Fruit fly (Drosophila melanogaster): Measurements from ENCODE around the gene CG18048.

CG18048 gene

dm6 chr3R:6380129-6380528, 34.2 kb downstream of the CG18048 start, which contains the start of the genes CG1024 and TfIIFalpha (continued):
- TF ChIP-seq MTF-1 (GFP tag; optimal IDR thresholded peaks at IDR 0.05; ENCODE audit: borderline replicate concordance) (no peak), shn (GFP tag; optimal IDR thresholded peaks at IDR 0.05) (no peak), amos (GFP tag; IDR thresholded peaks at IDR 0.05; ENCODE audit: partially characterized antibody) (peak; percentile 76), CG10959 (GFP tag; IDR thresholded peaks at IDR 0.05) (no peak), ftz-f1 (GFP tag; optimal IDR thresholded peaks at IDR 0.05) (no peak), hbn (GFP tag; IDR thresholded peaks at IDR 0.05; ENCODE audit: partially characterized antibody) (peak; percentile 91), CoRest (tag; optimal IDR thresholded peaks at IDR 0.05) (peak; percentile 24), sens (GFP tag) (peak; percentile 82), CG3838 (GFP tag; optimal IDR thresholded peaks at IDR 0.05) (no peak), CG31365 (tag; optimal IDR thresholded peaks at IDR 0.05) (no peak), hth (optimal IDR thresholded peaks at IDR 0.05) (no peak), CrebB (tag; optimal IDR thresholded peaks at IDR 0.05) (no peak), ap (GFP tag; IDR thresholded peaks at IDR 0.05) (no peak), stc (GFP tag; IDR thresholded peaks at IDR 0.05) (no peak), CG34224 (GFP tag; IDR thresholded peaks at IDR 0.05; ENCODE audit: partially characterized antibody) (peak; percentile 96), sens-2 (GFP tag; IDR thresholded peaks at IDR 0.05) (no peak), maf-S (GFP tag; optimal IDR thresholded peaks at IDR 0.05) (no peak), HLH3B (GFP tag; IDR thresholded peaks at IDR 0.05) (no peak), p53 (GFP tag; optimal IDR thresholded peaks at IDR 0.05) (no peak), trem (tag; optimal IDR thresholded peaks at IDR 0.05) (peak; percentile 70), Mrtf (GFP tag; IDR thresholded peaks at IDR 0.05) (no peak), sisA (GFP tag; IDR thresholded peaks at IDR 0.05) (no peak), org-1 (GFP tag; optimal IDR thresholded peaks at IDR 0.05) (no peak), CG18011 (GFP tag; optimal IDR thresholded peaks at IDR 0.05) (no peak), Tbp (GFP tag; optimal IDR thresholded peaks at IDR 0.05) (no peak), jumu (GFP tag; optimal IDR thresholded peaks at IDR 0.05) (no peak), CG9215 (GFP tag; IDR thresholded peaks at IDR 0.05) (no peak), lola (GFP tag; optimal IDR thresholded peaks at IDR 0.05) (no peak), CG1602 (GFP tag; optimal IDR thresholded peaks at IDR 0.05) (no peak), D (optimal IDR thresholded peaks at IDR 0.05) (no peak), D (GFP tag; optimal IDR thresholded peaks at IDR 0.05) (no peak), CG16863 (GFP tag; optimal IDR thresholded peaks at IDR 0.05) (no peak), pfk (GFP tag; optimal IDR thresholded peaks at IDR 0.05) (no peak), sima (GFP tag; optimal IDR thresholded peaks at IDR 0.05) (no peak), Dbx (GFP tag; IDR thresholded peaks at IDR 0.05) (no peak), fd102C (GFP tag; optimal IDR thresholded peaks at IDR 0.05) (no peak), ato (GFP tag; IDR thresholded peaks at IDR 0.05; ENCODE audit: partially characterized antibody) (peak; percentile 88), Hand (GFP tag; optimal IDR thresholded peaks at IDR 0.05) (no peak), Xrp1 (GFP tag; IDR thresholded peaks at IDR 0.05) (no peak; the same call in 1 of the 2 replicates), her (GFP tag; optimal IDR thresholded peaks at IDR 0.05) (no peak), ro (GFP tag; IDR thresholded peaks at IDR 0.05) (no peak), CG1647 (GFP tag; optimal IDR thresholded peaks at IDR 0.05) (no peak), CG3407 (GFP tag; optimal IDR thresholded peaks at IDR 0.05) (no peak), CG2678 (tag; optimal IDR thresholded peaks at IDR 0.05) (no peak), CG9437 (GFP tag; optimal IDR thresholded peaks at IDR 0.05) (no peak), Ada2b (GFP tag; IDR thresholded peaks at IDR 0.05) (no peak), CG2120 (GFP tag; optimal IDR thresholded peaks at IDR 0.05) (peak; percentile 24), ac (GFP tag; optimal IDR thresholded peaks at IDR 0.05) (no peak), Hey (tag; optimal IDR thresholded peaks at IDR 0.05) (no peak), CG15011 (GFP tag; optimal IDR thresholded peaks at IDR 0.05) (no peak), fd3F (GFP tag; optimal IDR thresholded peaks at IDR 0.05) (no peak), CG18619 (GFP tag; optimal IDR thresholded peaks at IDR 0.05) (no peak), Opbp (GFP tag; IDR thresholded peaks at IDR 0.05; ENCODE audit: partially characterized antibody) (peak; percentile 79)
